Fruit fly (Drosophila melanogaster) whole organism, embryonic: Measurements from ENCODE around the gene CG3603.

Experiments
- Ada2b ChIP-seq: fragments of 200-800 bp; sonication (Bioruptor generic); IDR thresholded peaks from 2 replicates; pipeline ENCODE4 v1.3.6; 2022; ENCODE audit warnings: missing biosample characterization, missing genetic modification characterization
- CG10462 ChIP-seq: fragments of 200-800 bp; sonication (Bioruptor generic); optimal IDR thresholded peaks from 2 replicates; lab custom pipeline; 2016; ENCODE audit warnings: missing biosample characterization, missing genetic modification characterization
- CG11247 ChIP-seq: fragments of 200-800 bp; sonication (Bioruptor generic); IDR thresholded peaks from 2 replicates; pipeline ENCODE4 v1.3.6; 2022; ENCODE audit warnings: missing biosample characterization, missing genetic modification characterization
- CG11456 ChIP-seq: fragments of 200-800 bp; sonication (Bioruptor generic); IDR thresholded peaks from 3 replicates; pipeline ENCODE4 v1.3.6; 2022; ENCODE audit warnings: missing biosample characterization, missing genetic modification characterization
- CG13624 ChIP-seq: fragments of 200-800 bp; sonication (Bioruptor generic); optimal IDR thresholded peaks from 2 replicates; lab custom pipeline; 2016; ENCODE audit warnings: missing biosample characterization, missing genetic modification characterization
- CG15479 ChIP-seq: fragments of 200-800 bp; sonication (Bioruptor generic); optimal IDR thresholded peaks from 3 replicates; lab custom pipeline; 2019; ENCODE audit warnings: missing biosample characterization, mild to moderate bottlenecking, missing genetic modification characterization, moderate library complexity
- CG17568 ChIP-seq: fragments of 200-800 bp; sonication (Bioruptor generic); optimal IDR thresholded peaks from 2 replicates; lab custom pipeline; 2018; ENCODE audit warnings: missing biosample characterization, mild to moderate bottlenecking, missing genetic modification characterization, moderate library complexity
- CG2116 ChIP-seq: fragments of 200-800 bp; sonication (Bioruptor generic); optimal IDR thresholded peaks from 3 replicates; lab custom pipeline; 2018; ENCODE audit warnings: missing biosample characterization, mild to moderate bottlenecking, missing genetic modification characterization
- CG2678 ChIP-seq: fragments of 200-800 bp; sonication (Bioruptor generic); optimal IDR thresholded peaks from 3 replicates; lab custom pipeline; 2019; ENCODE audit warnings: missing biosample characterization, mild to moderate bottlenecking, missing genetic modification characterization, moderate library complexity
- CG32532 ChIP-seq: fragments of 200-800 bp; sonication (Bioruptor generic); IDR thresholded peaks from 2 replicates; pipeline ENCODE4 v1.3.6; 2022; ENCODE audit warnings: missing biosample characterization, missing genetic modification characterization
- CG3407 ChIP-seq: fragments of 200-800 bp; sonication (Bioruptor generic); optimal IDR thresholded peaks from 2 replicates; lab custom pipeline; 2018; ENCODE audit warnings: missing biosample characterization, mild to moderate bottlenecking, missing genetic modification characterization
- CG6254 ChIP-seq: fragments of 200-800 bp; sonication (Bioruptor generic); optimal IDR thresholded peaks from 3 replicates; lab custom pipeline; 2017; ENCODE audit warnings: mild to moderate bottlenecking, missing biosample characterization, missing genetic modification reagents, missing genetic modification characterization
- CG6683 ChIP-seq: fragments of 200-800 bp; sonication (Bioruptor generic); optimal IDR thresholded peaks from 2 replicates; lab custom pipeline; 2017; ENCODE audit warnings: missing biosample characterization, mild to moderate bottlenecking, missing genetic modification characterization, missing genetic modification reagents
- CG6791 ChIP-seq: fragments of 200-800 bp; sonication (Bioruptor generic); IDR thresholded peaks from 3 replicates; pipeline ENCODE4 v1.3.6; 2022; ENCODE audit warnings: missing biosample characterization, missing genetic modification characterization; ENCODE audit not compliant: partially characterized antibody
- CG6813 ChIP-seq: fragments of 200-800 bp; sonication (Bioruptor generic); optimal IDR thresholded peaks from 2 replicates; lab custom pipeline; 2017; ENCODE audit warnings: missing biosample characterization, missing genetic modification characterization, mild to moderate bottlenecking, moderate library complexity, missing genetic modification reagents
- CG9215 ChIP-seq: fragments of 200-800 bp; sonication (Bioruptor generic); IDR thresholded peaks from 2 replicates; pipeline ENCODE4 v1.3.6; 2022; ENCODE audit warnings: missing biosample characterization, missing genetic modification characterization
- CTCF ChIP-seq: fragments of 200-800 bp; sonication (Bioruptor generic); optimal IDR thresholded peaks from 2 replicates; lab custom pipeline; 2017; ENCODE audit warnings: missing biosample characterization, mild to moderate bottlenecking, missing genetic modification characterization, moderate library complexity
- CoRest ChIP-seq: fragments of 200-800 bp; sonication (Bioruptor generic); optimal IDR thresholded peaks from 3 replicates; lab custom pipeline; 2018; ENCODE audit warnings: missing biosample characterization, mild to moderate bottlenecking, missing genetic modification characterization, moderate library complexity
- Fer1 ChIP-seq: fragments of 200-800 bp; sonication (Bioruptor generic); optimal IDR thresholded peaks from 2 replicates; lab custom pipeline; 2017; ENCODE audit warnings: missing biosample characterization, mild to moderate bottlenecking, missing genetic modification characterization
- Gug ChIP-seq: fragments of 200-800 bp; sonication (Bioruptor generic); IDR thresholded peaks from 4 replicates; pipeline ENCODE4 v1.3.6; 2022; ENCODE audit warnings: missing biosample characterization, missing genetic modification characterization
- HLH3B ChIP-seq: fragments of 200-800 bp; sonication (Bioruptor generic); IDR thresholded peaks from 2 replicates; pipeline ENCODE4 v1.3.6; 2022; ENCODE audit warnings: missing biosample characterization, missing genetic modification characterization
- HmgZ ChIP-seq: fragments of 200-800 bp; sonication (Bioruptor generic); optimal IDR thresholded peaks from 2 replicates; lab custom pipeline; 2018; ENCODE audit warnings: missing biosample characterization, mild to moderate bottlenecking, missing genetic modification characterization
- Kr ChIP-seq: fragments of 200-800 bp; sonication (Bioruptor generic); optimal IDR thresholded peaks from 2 replicates; lab custom pipeline; 2017; ENCODE audit warnings: missing biosample characterization, mild to moderate bottlenecking, missing genetic modification characterization
- Lpt ChIP-seq: fragments of >200 bp; optimal IDR thresholded peaks from 2 replicates; lab custom pipeline; 2018; ENCODE audit warnings: missing biosample characterization, missing genetic modification characterization
- Ptx1 ChIP-seq: fragments of 200-800 bp; sonication (Bioruptor generic); IDR thresholded peaks from 2 replicates; pipeline ENCODE4 v1.3.6; 2022; ENCODE audit warnings: missing biosample characterization, missing genetic modification characterization
- Rfx ChIP-seq: fragments of 200-800 bp; sonication (Bioruptor generic); IDR thresholded peaks from 2 replicates; pipeline ENCODE4 v1.3.6; 2022; ENCODE audit warnings: missing biosample characterization, missing genetic modification characterization
- Sin3A ChIP-seq: fragments of >200 bp; optimal IDR thresholded peaks from 2 replicates; lab custom pipeline; 2018
- ab ChIP-seq: fragments of 200-800 bp; sonication (Bioruptor generic); optimal IDR thresholded peaks from 2 replicates; lab custom pipeline; 2016; ENCODE audit warnings: missing biosample characterization, missing genetic modification characterization
- ara ChIP-seq: fragments of 200-800 bp; sonication (Bioruptor generic); IDR thresholded peaks from 2 replicates; pipeline ENCODE4 v1.3.6; 2022; ENCODE audit warnings: missing biosample characterization, missing genetic modification characterization
- cad ChIP-seq: fragments of >200 bp; optimal IDR thresholded peaks from 2 replicates; lab custom pipeline; 2017; ENCODE audit warnings: missing biosample characterization, missing genetic modification characterization
- cg ChIP-seq: fragments of 200-800 bp; sonication (Bioruptor generic); optimal IDR thresholded peaks from 3 replicates; lab custom pipeline; 2019; ENCODE audit warnings: missing biosample characterization, mild to moderate bottlenecking, missing genetic modification characterization, moderate library complexity
- crp ChIP-seq, 2 experiments: fragments of 200-800 bp; sonication (Bioruptor generic); optimal IDR thresholded peaks; 2 replicates in 1 of 2; 3 replicates in 1 of 2; lab custom pipeline; 2017; ENCODE audit warnings: missing biosample characterization in 2 of 2, missing genetic modification characterization in 2 of 2, mild to moderate bottlenecking in 1 of 2, moderate library complexity in 1 of 2
- dimm ChIP-seq: fragments of 200-800 bp; sonication (Bioruptor generic); IDR thresholded peaks from 2 replicates; pipeline ENCODE4 v1.3.6; 2022; ENCODE audit warnings: missing biosample characterization, missing genetic modification characterization
- dpn ChIP-seq, 2 experiments: fragments of 200-800 bp; sonication (Bioruptor generic); optimal IDR thresholded peaks; 3 replicates each; lab custom pipeline; 2016; ENCODE audit warnings: missing biosample characterization in 2 of 2, missing genetic modification characterization in 2 of 2
- fu2 ChIP-seq: fragments of 200-800 bp; sonication (Bioruptor generic); optimal IDR thresholded peaks from 2 replicates; lab custom pipeline; 2016; ENCODE audit warnings: missing biosample characterization, missing genetic modification characterization
- gem ChIP-seq: fragments of 200-800 bp; sonication (Bioruptor generic); optimal IDR thresholded peaks from 2 replicates; lab custom pipeline; 2019; ENCODE audit warnings: missing biosample characterization, mild to moderate bottlenecking, missing genetic modification characterization, moderate library complexity
- lab ChIP-seq: fragments of 200-800 bp; sonication (Bioruptor generic); optimal IDR thresholded peaks from 3 replicates; lab custom pipeline; 2017; ENCODE audit warnings: missing biosample characterization, missing genetic modification characterization, mild to moderate bottlenecking, moderate library complexity, missing genetic modification reagents
- lbe ChIP-seq: fragments of 200-800 bp; sonication (Bioruptor generic); optimal IDR thresholded peaks from 2 replicates; lab custom pipeline; 2016; ENCODE audit warnings: missing biosample characterization, mild to moderate bottlenecking, missing genetic modification characterization
- lmd ChIP-seq: fragments of 200-800 bp; sonication (Bioruptor generic); IDR thresholded peaks from 2 replicates; pipeline ENCODE4 v1.3.6; 2022; ENCODE audit warnings: missing biosample characterization, missing genetic modification characterization
- lola ChIP-seq, 3 experiments: fragments of >200 bp in 2 of 3; fragments of 200-800 bp in 1 of 3; sonication (Bioruptor generic) in 1 of 3; optimal IDR thresholded peaks; 2 replicates each; lab custom pipeline; 2017 to 2019; ENCODE audit warnings: missing biosample characterization in 3 of 3, missing genetic modification characterization in 3 of 3, mild to moderate bottlenecking in 1 of 3, moderate library complexity in 1 of 3
- odd ChIP-seq: fragments of 200-800 bp; sonication (Bioruptor generic); optimal IDR thresholded peaks from 2 replicates; lab custom pipeline; 2017; ENCODE audit warnings: missing biosample characterization, mild to moderate bottlenecking, missing genetic modification characterization
- pnt ChIP-seq: fragments of 200-800 bp; sonication (Bioruptor generic); optimal IDR thresholded peaks from 3 replicates; lab custom pipeline; 2016; ENCODE audit warnings: missing biosample characterization, missing genetic modification characterization
- salm ChIP-seq: fragments of 200-800 bp; sonication (Bioruptor generic); optimal IDR thresholded peaks from 2 replicates; lab custom pipeline; 2018; ENCODE audit warnings: missing biosample characterization, mild to moderate bottlenecking, missing genetic modification characterization
- shn ChIP-seq: fragments of 200-800 bp; sonication (Bioruptor generic); optimal IDR thresholded peaks from 3 replicates; lab custom pipeline; 2016; ENCODE audit warnings: missing biosample characterization, missing genetic modification characterization
- sisA ChIP-seq: fragments of 200-800 bp; sonication (Bioruptor generic); IDR thresholded peaks from 2 replicates; pipeline ENCODE4 v1.3.6; 2022; ENCODE audit warnings: missing biosample characterization, missing genetic modification characterization
- tup ChIP-seq: fragments of 200-800 bp; sonication (Bioruptor generic); optimal IDR thresholded peaks from 2 replicates; lab custom pipeline; 2016; ENCODE audit warnings: missing biosample characterization, mild to moderate bottlenecking, missing genetic modification characterization, moderate library complexity
- vvl ChIP-seq: fragments of 200-800 bp; sonication (Bioruptor generic); IDR thresholded peaks from 2 replicates; pipeline ENCODE4 v1.3.6; 2022; ENCODE audit warnings: missing biosample characterization, missing genetic modification characterization

CG3603 gene

DNA sequence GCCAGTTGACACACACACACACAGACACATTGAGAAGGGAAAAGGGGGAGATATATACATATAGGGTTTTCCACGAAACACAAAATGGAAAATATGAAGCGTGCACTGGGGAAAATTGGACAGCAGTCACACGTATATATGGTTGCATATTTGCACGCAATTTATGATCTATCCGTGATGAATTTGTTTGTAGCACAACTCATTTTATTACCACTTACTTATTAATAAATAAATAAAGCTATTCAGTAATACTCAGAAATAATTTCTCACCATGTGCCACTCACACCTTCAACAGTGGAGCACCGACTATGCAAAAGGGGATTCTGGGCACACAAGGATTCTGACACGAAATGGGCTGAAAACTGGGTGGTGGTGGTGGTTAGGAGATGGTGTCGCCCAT is 33.7 kb upstream of the CG3603 start (continued):
- no peak for TF ChIP-seq dpn (GFP tag; optimal IDR thresholded peaks at IDR 0.05; lab: Kevin White, UChicago)
- peak; percentile 36; the same call in 1 of the 2 replicates for TF ChIP-seq CG9215 (GFP tag; lab: Robert Waterston, UW)
- no peak for TF ChIP-seq CG3407 (GFP tag; lab: Kevin White, UChicago)
- 0 out of 3 replicates have a peak, but pooled peaks have one; percentile 21 for TF ChIP-seq CG11456
- TF ChIP-seq CG6791 = no peak
- TF ChIP-seq lmd (GFP tag; lab: Robert Waterston, UW) = peak; percentile 41
- TF ChIP-seq Ada2b (GFP tag; lab: Robert Waterston, UW) = 0 out of 2 replicates have a peak, but pooled peaks have one; percentile 26
- no peak for TF ChIP-seq HmgZ (tag; lab: Kevin White, UChicago)
- TF ChIP-seq CG6813 (GFP tag; lab: Kevin White, UChicago) = no peak
- no peak for TF ChIP-seq Sin3A
- peak; percentile 22 for TF ChIP-seq gem (tag; lab: Kevin White, UChicago)
- no peak for TF ChIP-seq fu2 (GFP tag; lab: Kevin White, UChicago)
- 0 out of 2 replicates have a peak, but pooled peaks have one; percentile 11 for TF ChIP-seq vvl (GFP tag; lab: Robert Waterston, UW)
- no peak for TF ChIP-seq CG2116 (GFP tag; lab: Kevin White, UChicago)
- TF ChIP-seq ara = no peak
- TF ChIP-seq cg (GFP tag; lab: Kevin White, UChicago) = no peak
- no peak for TF ChIP-seq CG17568 (GFP tag; lab: Kevin White, UChicago)
- TF ChIP-seq CG32532 = peak; percentile 45
- TF ChIP-seq Lpt = no peak
- TF ChIP-seq pnt = no peak
- TF ChIP-seq Kr (GFP tag; lab: Kevin White, UChicago) = no peak
- TF ChIP-seq CG2678 = peak; percentile 32
- peak; percentile 8; the same call in 1 of the 4 replicates for TF ChIP-seq Gug (GFP tag; lab: Robert Waterston, UW)
- no peak for TF ChIP-seq cad (GFP tag; lab: Kevin White, UChicago)
- 0 out of 2 replicates have a peak, but pooled peaks have one; percentile 23 for TF ChIP-seq sisA (GFP tag; lab: Robert Waterston, UW)
- TF ChIP-seq CG6683 (GFP tag; lab: Kevin White, UChicago) = no peak
- no peak for TF ChIP-seq salm (tag; lab: Kevin White, UChicago)
- TF ChIP-seq dimm (GFP tag; lab: Robert Waterston, UW) = no peak
- TF ChIP-seq lbe = no peak
- TF ChIP-seq lola (GFP tag; optimal IDR thresholded peaks at IDR 0.05; lab: Kevin White, UChicago) = no peak
- peak; percentile 42 for TF ChIP-seq lab (GFP tag; lab: Kevin White, UChicago)
- no peak for TF ChIP-seq CG10462 (GFP tag; lab: Kevin White, UChicago)
- TF ChIP-seq Ptx1 (GFP tag; lab: Robert Waterston, UW) = peak; percentile 22; the same call in 1 of the 2 replicates
- 0 out of 2 replicates have a peak, but pooled peaks have one; percentile 30 for TF ChIP-seq Rfx (GFP tag; lab: Robert Waterston, UW)
- peak; percentile 2 for TF ChIP-seq Fer1 (GFP tag; lab: Kevin White, UChicago)
- no peak for TF ChIP-seq tup (GFP tag; lab: Kevin White, UChicago)
- TF ChIP-seq CoRest (tag; lab: Kevin White, UChicago) = no peak

DNA sequence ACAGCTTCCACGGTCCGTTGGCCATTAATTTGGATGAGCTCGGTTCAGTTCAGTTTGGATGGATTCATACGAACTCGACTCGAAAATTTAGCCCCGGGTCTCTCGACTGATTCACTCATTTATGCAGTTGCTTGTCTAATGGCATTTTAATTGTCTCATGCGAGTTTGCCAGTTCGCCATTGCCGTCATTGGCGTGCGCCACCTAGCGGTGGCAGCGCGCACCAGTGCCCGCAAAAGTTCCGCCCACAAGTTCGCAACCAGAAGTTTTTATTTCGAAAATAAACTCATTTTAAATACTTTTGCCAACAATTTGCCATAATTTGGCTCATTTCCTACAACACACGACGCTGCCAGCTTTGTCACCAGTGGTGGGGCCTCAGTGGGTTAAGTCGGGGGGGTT is 32.7 kb upstream of the CG3603 start:
- no peak for TF ChIP-seq CG13624 (GFP tag; lab: Kevin White, UChicago)
- TF ChIP-seq shn (GFP tag; lab: Kevin White, UChicago) = no peak
- 0 out of 2 replicates have a peak, but pooled peaks have one; percentile 10 for TF ChIP-seq CG11247 (GFP tag; lab: Robert Waterston, UW)
- TF ChIP-seq HLH3B (GFP tag; lab: Robert Waterston, UW) = no peak
- TF ChIP-seq crp (GFP tag; optimal IDR thresholded peaks at IDR 0.05; lab: Kevin White, UChicago) = no peak
- no peak for TF ChIP-seq ab
- TF ChIP-seq CG15479 (GFP tag; lab: Kevin White, UChicago) = no peak
- TF ChIP-seq CG6254 = no peak
- TF ChIP-seq CTCF (GFP tag; lab: Kevin White, UChicago) = peak; percentile 77
- no peak for TF ChIP-seq odd (GFP tag; lab: Kevin White, UChicago)
